Worm (Caenorhabditis elegans) whole organism, L2 larva: Measurements from ENCODE around the gene acs-10.

ENCODE experiments used
- C34F6.9 ChIP-seq: fragments of 150-350 bp; optimal IDR thresholded peaks from 2 replicates; lab custom pipeline; 2014; ENCODE audit warnings: missing biosample characterization, missing genetic modification characterization
- F13H6.1 ChIP-seq: sonication (generic microtip); optimal IDR thresholded peaks from 2 replicates; lab custom pipeline; 2016; ENCODE audit warnings: missing genetic modification characterization, missing compliant biosample characterization
- R02D3.7 ChIP-seq: fragments of 150-350 bp; optimal IDR thresholded peaks from 2 replicates; lab custom pipeline; 2014; ENCODE audit warnings: missing biosample characterization, missing genetic modification characterization
- alr-1 ChIP-seq: fragments of 150-350 bp; optimal IDR thresholded peaks from 2 replicates; lab custom pipeline; 2014; ENCODE audit warnings: missing biosample characterization, missing genetic modification characterization
- aly-2 ChIP-seq: fragments of 150-350 bp; optimal IDR thresholded peaks from 2 replicates; lab custom pipeline; 2014; ENCODE audit warnings: missing biosample characterization, missing genetic modification characterization
- ama-1 ChIP-seq: fragments of 150-350 bp; optimal IDR thresholded peaks from 2 replicates; lab custom pipeline; 2018; ENCODE audit warnings: inconsistent platforms
- blmp-1 ChIP-seq: sonication (generic microtip); optimal IDR thresholded peaks from 2 replicates; lab custom pipeline; 2017; ENCODE audit warnings: missing genetic modification characterization, mild to moderate bottlenecking, missing compliant biosample characterization, antibody characterized with exemption, moderate library complexity; ENCODE audit not compliant: insufficient read depth
- crh-2 ChIP-seq: sonication (generic microtip); optimal IDR thresholded peaks from 2 replicates; lab custom pipeline; 2017; ENCODE audit warnings: missing biosample characterization, missing genetic modification characterization
- dmd-4 ChIP-seq: sonication (generic microtip); optimal IDR thresholded peaks from 2 replicates; lab custom pipeline; 2017; ENCODE audit warnings: missing biosample characterization, missing genetic modification characterization
- egl-27 ChIP-seq: sonication (generic microtip); optimal IDR thresholded peaks from 3 replicates; lab custom pipeline; 2017; ENCODE audit warnings: missing biosample characterization, missing genetic modification reagents, missing genetic modification characterization
- elt-1 ChIP-seq: fragments of 150-350 bp; optimal IDR thresholded peaks from 2 replicates; lab custom pipeline; 2014; ENCODE audit warnings: missing biosample characterization, missing genetic modification characterization
- elt-3 ChIP-seq: sonication (generic microtip); optimal IDR thresholded peaks from 2 replicates; lab custom pipeline; 2017; ENCODE audit warnings: missing biosample characterization, missing genetic modification characterization
- fos-1 ChIP-seq: fragments of 150-350 bp; optimal IDR thresholded peaks from 2 replicates; lab custom pipeline; 2014; ENCODE audit warnings: missing biosample characterization, missing genetic modification characterization
- gmeb-1 ChIP-seq: fragments of 150-350 bp; optimal IDR thresholded peaks from 2 replicates; lab custom pipeline; 2014; ENCODE audit warnings: missing biosample characterization, missing genetic modification characterization
- lin-11 ChIP-seq: fragments of 150-350 bp; sonication (generic microtip); optimal IDR thresholded peaks from 2 replicates; lab custom pipeline; 2014; ENCODE audit warnings: missing biosample characterization, missing genetic modification characterization, inconsistent platforms, mixed read lengths
- lin-13 ChIP-seq: fragments of 150-350 bp; optimal IDR thresholded peaks from 2 replicates; lab custom pipeline; 2014; ENCODE audit warnings: missing biosample characterization, missing genetic modification reagents, missing genetic modification characterization
- lsy-2 ChIP-seq, 2 experiments: fragments of 150-350 bp in 1 of 2; sonication (generic microtip) in 1 of 2; optimal IDR thresholded peaks; 2 replicates each; lab custom pipeline; 2014 to 2017; ENCODE audit warnings: missing biosample characterization in 2 of 2, missing genetic modification characterization in 2 of 2
- mab-5 ChIP-seq: fragments of 150-350 bp; optimal IDR thresholded peaks from 2 replicates; lab custom pipeline; 2014; ENCODE audit warnings: missing biosample characterization, missing genetic modification characterization
- mbf-1 ChIP-seq: sonication (generic microtip); optimal IDR thresholded peaks from 2 replicates; lab custom pipeline; 2017; ENCODE audit warnings: missing biosample characterization, missing genetic modification characterization
- mdl-1 ChIP-seq, 2 experiments: fragments of 150-350 bp in 1 of 2; sonication (generic microtip) in 1 of 2; optimal IDR thresholded peaks; 2 replicates each; lab custom pipeline; 2017; ENCODE audit warnings: missing biosample characterization in 2 of 2, missing genetic modification characterization in 2 of 2
- nhr-10 ChIP-seq: sonication (generic microtip); optimal IDR thresholded peaks from 2 replicates; lab custom pipeline; 2017; ENCODE audit warnings: missing biosample characterization, missing genetic modification characterization
- nhr-11 ChIP-seq: fragments of 150-350 bp; optimal IDR thresholded peaks from 2 replicates; lab custom pipeline; 2014; ENCODE audit warnings: missing biosample characterization, missing genetic modification characterization
- nhr-129 ChIP-seq: fragments of 150-350 bp; optimal IDR thresholded peaks from 2 replicates; lab custom pipeline; 2014; ENCODE audit warnings: missing biosample characterization, missing genetic modification characterization
- nhr-21 ChIP-seq: fragments of 150-350 bp; optimal IDR thresholded peaks from 2 replicates; lab custom pipeline; 2014; ENCODE audit warnings: missing biosample characterization, missing genetic modification characterization
- nhr-23 ChIP-seq: fragments of 150-350 bp; optimal IDR thresholded peaks from 2 replicates; lab custom pipeline; 2014; ENCODE audit warnings: missing biosample characterization, missing genetic modification reagents, missing genetic modification characterization
- nhr-237 ChIP-seq: fragments of 150-350 bp; optimal IDR thresholded peaks from 2 replicates; lab custom pipeline; 2014; ENCODE audit warnings: missing biosample characterization, missing genetic modification characterization
- nhr-25 ChIP-seq: fragments of 150-350 bp; sonication (generic microtip); optimal IDR thresholded peaks from 3 replicates; lab custom pipeline; 2014; ENCODE audit warnings: missing biosample characterization, missing genetic modification characterization
- nhr-77 ChIP-seq: fragments of 150-350 bp; optimal IDR thresholded peaks from 2 replicates; lab custom pipeline; 2014; ENCODE audit warnings: missing biosample characterization, missing genetic modification characterization
- sem-4 ChIP-seq: fragments of 150-350 bp; optimal IDR thresholded peaks from 2 replicates; lab custom pipeline; 2014; ENCODE audit warnings: missing biosample characterization, missing genetic modification reagents, missing genetic modification characterization
- sma-3 ChIP-seq: sonication (generic microtip); optimal IDR thresholded peaks from 2 replicates; lab custom pipeline; 2016; ENCODE audit warnings: missing genetic modification reagents, missing genetic modification characterization, missing compliant biosample characterization
- sma-9 ChIP-seq, 2 experiments: fragments of 150-350 bp in 1 of 2; sonication (generic microtip) in 1 of 2; optimal IDR thresholded peaks; 2 replicates each; lab custom pipeline; 2014 to 2016; ENCODE audit warnings: missing genetic modification characterization in 2 of 2, mild to moderate bottlenecking in 1 of 2, missing biosample characterization in 1 of 2, missing compliant biosample characterization in 1 of 2, missing genetic modification reagents in 1 of 2, moderate library complexity in 1 of 2
- snpc-4 ChIP-seq: fragments of 150-350 bp; optimal IDR thresholded peaks from 2 replicates; lab custom pipeline; 2014; ENCODE audit warnings: missing biosample characterization, missing genetic modification characterization
- unc-39 ChIP-seq: fragments of 150-350 bp; optimal IDR thresholded peaks from 2 replicates; lab custom pipeline; 2014; ENCODE audit warnings: missing biosample characterization, missing genetic modification characterization
- unc-62 ChIP-seq: fragments of 150-350 bp; optimal IDR thresholded peaks from 2 replicates; lab custom pipeline; 2014; ENCODE audit warnings: missing biosample characterization, missing genetic modification reagents, missing genetic modification characterization
- ztf-11 ChIP-seq: sonication (generic microtip); optimal IDR thresholded peaks from 2 replicates; lab custom pipeline; 2017; ENCODE audit warnings: missing biosample characterization, missing genetic modification characterization
- ztf-4 ChIP-seq: fragments of 150-350 bp; optimal IDR thresholded peaks from 2 replicates; lab custom pipeline; 2014; ENCODE audit warnings: missing biosample characterization, missing genetic modification characterization

The acs-10 gene

ce11 chrV:14167629-14168028, 21.3 kb downstream of the acs-10 start, which contains the start of gene ocam-1:
Gene ocam-1 (minus strand): TSS chrV:14167729.
- TF ChIP-seq dmd-4 (tag; lab: Kevin White, UChicago): no peak
- TF ChIP-seq nhr-10 (tag; lab: Kevin White, UChicago): no peak
- no peak for TF ChIP-seq nhr-25
- TF ChIP-seq elt-3 (tag; lab: Kevin White, UChicago): no peak
- TF ChIP-seq ama-1 (lab: Kevin White, UChicago): no peak
- TF ChIP-seq, all 48 proteins: peak for 0

- TF ChIP-seq F13H6.1 (tag; lab: Kevin White, UChicago) (no peak), lin-11 (no peak), dmd-4 (tag; lab: Kevin White, UChicago) (no peak), alr-1 (tag; lab: Kevin White, UChicago) (no peak), mab-5 (tag; lab: Kevin White, UChicago) (no peak), lsy-2 (tag; optimal IDR thresholded peaks at IDR 0.05; lab: Kevin White, UChicago) (no peak), nhr-10 (tag; lab: Kevin White, UChicago) (no peak), unc-62 (no peak), egl-27 (no peak), nhr-237 (tag; lab: Kevin White, UChicago) (no peak), nhr-77 (no peak), elt-1 (no peak), gmeb-1 (no peak), lin-13 (GFP tag; lab: Kevin White, UChicago) (no peak), nhr-23 (no peak), ztf-11 (no peak), unc-39 (tag; lab: Kevin White, UChicago) (no peak), nhr-21 (tag; lab: Kevin White, UChicago) (no peak), sem-4 (tag; lab: Kevin White, UChicago) (no peak)
These were observed 25.0 kb downstream of the acs-10 start, which contains the start of gene cest-2.1 for ce11 chrV:14171284-14171683. Gene cest-2.1 (minus strand): TSS chrV:14171481.

- TF ChIP-seq fos-1 (tag; lab: Kevin White, UChicago): peak; percentile 59
- TF ChIP-seq ama-1 (lab: Kevin White, UChicago): no peak
These were observed 28.9 kb downstream of the acs-10 start, which contains the start of gene cest-2.2 for ce11 chrV:14175216-14175615. Gene cest-2.2 (minus strand): TSS chrV:14175355.

- TF ChIP-seq nhr-129: no peak
- TF ChIP-seq fos-1 (tag; lab: Kevin White, UChicago): no peak
- TF ChIP-seq nhr-10 (tag; lab: Kevin White, UChicago): no peak
- TF ChIP-seq nhr-77: no peak
- TF ChIP-seq dmd-4 (tag; lab: Kevin White, UChicago): no peak
- TF ChIP-seq sma-3 (GFP tag; lab: Kevin White, UChicago): no peak
- no peak for TF ChIP-seq C34F6.9 (tag; lab: Kevin White, UChicago)
- TF ChIP-seq lsy-2 (tag; optimal IDR thresholded peaks at IDR 0.05; lab: Kevin White, UChicago): no peak
- TF ChIP-seq elt-3 (tag; lab: Kevin White, UChicago): no peak
- no peak for TF ChIP-seq gmeb-1
- TF ChIP-seq egl-27: no peak
- no peak for TF ChIP-seq ztf-11
- TF ChIP-seq mbf-1 (tag; lab: Kevin White, UChicago): no peak
These were observed 30.3 kb downstream of the acs-10 start for ce11 chrV:14176572-14176971.

- peak; percentile 7 for TF ChIP-seq sma-9 (GFP tag; optimal IDR thresholded peaks at IDR 0.05; lab: Kevin White, UChicago)
- TF ChIP-seq sma-9 (tag; optimal IDR thresholded peaks at IDR 0.05; lab: Kevin White, UChicago): no peak
- TF ChIP-seq ztf-11: no peak
- TF ChIP-seq gmeb-1: no peak
- peak; percentile 61 for TF ChIP-seq C34F6.9 (tag; lab: Kevin White, UChicago)
- TF ChIP-seq F13H6.1 (tag; lab: Kevin White, UChicago): peak; percentile 16
- peak; percentile 50 for TF ChIP-seq nhr-129
- TF ChIP-seq elt-3 (tag; lab: Kevin White, UChicago): no peak
- no peak for TF ChIP-seq crh-2
- no peak for TF ChIP-seq mab-5 (tag; lab: Kevin White, UChicago)
These were observed 31.4 kb downstream of the acs-10 start, which contains the start of gene ceh-74 for ce11 chrV:14177657-14178129. Gene ceh-74 (plus strand): TSS chrV:14178079.

ce11 chrV:14179947-14180346, 33.6 kb downstream of the acs-10 start, which contains the start of gene ZC376.8:
Gene ZC376.8 (plus strand): TSS chrV:14180247.
- TF ChIP-seq fos-1 (tag; lab: Kevin White, UChicago) (no peak), snpc-4 (tag; lab: Kevin White, UChicago) (no peak), sem-4 (tag; lab: Kevin White, UChicago) (no peak), crh-2 (no peak), blmp-1 (tag; lab: Kevin White, UChicago) (no peak), egl-27 (no peak), mdl-1 (tag; optimal IDR thresholded peaks at IDR 0.05; lab: Kevin White, UChicago) (no peak), ztf-4 (no peak), nhr-77 (no peak), nhr-237 (tag; lab: Kevin White, UChicago) (no peak), aly-2 (tag; lab: Kevin White, UChicago) (no peak), lsy-2 (tag; optimal IDR thresholded peaks at IDR 0.05; lab: Kevin White, UChicago) (no peak), nhr-11 (tag; lab: Kevin White, UChicago) (no peak), R02D3.7 (tag; lab: Kevin White, UChicago) (no peak), gmeb-1 (no peak)
- TF ChIP-seq, all 48 proteins: peak for 0
